Fruit fly (Drosophila melanogaster): ENCODE results near the gene CG17219.
A peak's percentile ranks its signal among the peaks of the same experiment; 100 is the strongest.

CG17219 gene

dm6 chr2L:3055710-3056447, 26.8 kb downstream of the CG17219 start (continued):
- TF ChIP-seq D19B (GFP tag; optimal IDR thresholded peaks at IDR 0.05) (peak; percentile 56), CG9817 (tag; optimal IDR thresholded peaks at IDR 0.05) (peak; percentile 5), dmrt99B (tag; optimal IDR thresholded peaks at IDR 0.05) (peak; percentile 59), Med (GFP tag) (peak; percentile 27), CG10147 (GFP tag; optimal IDR thresholded peaks at IDR 0.05) (no peak), Xbp1 (GFP tag; optimal IDR thresholded peaks at IDR 0.05) (peak; percentile 57), cwo (GFP tag; optimal IDR thresholded peaks at IDR 0.05) (peak; percentile 94), dmrt11E (tag; optimal IDR thresholded peaks at IDR 0.05) (peak; percentile 10), Deaf1 (tag; optimal IDR thresholded peaks at IDR 0.05) (peak; percentile 41), CG10209 (GFP tag; optimal IDR thresholded peaks at IDR 0.05) (peak; percentile 41), knrl (GFP tag; IDR thresholded peaks at IDR 0.05; ENCODE audit: partially characterized antibody) (0 out of 3 replicates have a peak, but pooled peaks have one; percentile 25), CG13624 (GFP tag; optimal IDR thresholded peaks at IDR 0.05) (peak; percentile 59), ato (GFP tag; IDR thresholded peaks at IDR 0.05; ENCODE audit: partially characterized antibody) (no peak), Taf1 (GFP tag; IDR thresholded peaks at IDR 0.05) (no peak), lmd (GFP tag; IDR thresholded peaks at IDR 0.05) (peak; percentile 23; the same call in 1 of the 2 replicates), CG3065 (GFP tag; optimal IDR thresholded peaks at IDR 0.05) (no peak), crc (GFP tag; optimal IDR thresholded peaks at IDR 0.05) (peak; percentile 20), CG13424 (tag; optimal IDR thresholded peaks at IDR 0.05) (peak; percentile 54), sr (GFP tag; IDR thresholded peaks at IDR 0.05) (no peak), CG31441 (GFP tag; IDR thresholded peaks at IDR 0.05) (peak; percentile 48), D19A (tag; optimal IDR thresholded peaks at IDR 0.05) (peak; percentile 94), MBD-R2 (GFP tag; IDR thresholded peaks at IDR 0.05) (no peak; the same call in 1 of the 2 replicates), tio (GFP tag; optimal IDR thresholded peaks at IDR 0.05) (peak; percentile 55), CG13775 (GFP tag; optimal IDR thresholded peaks at IDR 0.05) (peak; percentile 2), mam (GFP tag; optimal IDR thresholded peaks at IDR 0.05) (peak; percentile 52), Dp (GFP tag; optimal IDR thresholded peaks at IDR 0.05) (peak; percentile 70), Abd-B (GFP tag; optimal IDR thresholded peaks at IDR 0.05) (peak; percentile 24), B-H1 (GFP tag; IDR thresholded peaks at IDR 0.05) (no peak), br (optimal IDR thresholded peaks at IDR 0.05) (no peak), prd (optimal IDR thresholded peaks at IDR 0.05) (no peak), prd (GFP tag; IDR thresholded peaks at IDR 0.05) (peak; percentile 40; the same call in 2 of the 3 replicates), CG1233 (GFP tag; optimal IDR thresholded peaks at IDR 0.05) (peak; percentile 12), vnd (GFP tag; IDR thresholded peaks at IDR 0.05; ENCODE audit: partially characterized antibody) (peak; percentile 7; the same call in 1 of the 3 replicates), CG10267 (tag; optimal IDR thresholded peaks at IDR 0.05) (peak; percentile 6), CG2129 (GFP tag; IDR thresholded peaks at IDR 0.05; ENCODE audit: partially characterized antibody) (no peak), CG18011 (GFP tag; optimal IDR thresholded peaks at IDR 0.05) (no peak), nmo (GFP tag; optimal IDR thresholded peaks at IDR 0.05) (peak; percentile 56), Lim3 (GFP tag; IDR thresholded peaks at IDR 0.05) (no peak), Dll (GFP tag; IDR thresholded peaks at IDR 0.05; ENCODE audit: partially characterized antibody) (peak; percentile 53; the same call in 2 of the 4 replicates), maf-S (GFP tag; optimal IDR thresholded peaks at IDR 0.05) (peak; percentile 28), lbe (GFP tag; optimal IDR thresholded peaks at IDR 0.05) (peak; percentile 5), grau (tag; optimal IDR thresholded peaks at IDR 0.05) (peak; percentile 53), ind (GFP tag; optimal IDR thresholded peaks at IDR 0.05) (peak; percentile 52), CG3995 (GFP tag; optimal IDR thresholded peaks at IDR 0.05) (no peak), CG11504 (tag; optimal IDR thresholded peaks at IDR 0.05) (peak; percentile 67), grn (GFP tag; optimal IDR thresholded peaks at IDR 0.05) (peak; percentile 70), CG12104 (GFP tag; optimal IDR thresholded peaks at IDR 0.05) (peak; percentile 45), CG7987 (GFP tag; optimal IDR thresholded peaks at IDR 0.05) (peak; percentile 91), CG1647 (GFP tag; optimal IDR thresholded peaks at IDR 0.05) (peak; percentile 13)

Data from whole organism, embryonic.